Worm (Caenorhabditis elegans) whole organism, L3 larva: Measurements from ENCODE around the gene tif-1A.
A peak's percentile ranks its signal among the peaks of the same experiment; 100 is the strongest.

Experiments used
- R02D3.7 ChIP-seq: fragments of 150-350 bp; optimal IDR thresholded peaks from 2 replicates; lab custom pipeline; 2014; ENCODE audit warnings: missing biosample characterization, missing genetic modification characterization
- ama-1 ChIP-seq: fragments of 150-350 bp; optimal IDR thresholded peaks from 2 replicates; lab custom pipeline; 2018
- ceh-16 ChIP-seq: sonication (generic microtip); optimal IDR thresholded peaks from 2 replicates; lab custom pipeline; 2017; ENCODE audit warnings: missing biosample characterization, missing genetic modification characterization
- ceh-28 ChIP-seq: fragments of 150-350 bp; optimal IDR thresholded peaks from 2 replicates; lab custom pipeline; 2014; ENCODE audit warnings: missing biosample characterization, missing genetic modification reagents, missing genetic modification characterization
- ceh-82 ChIP-seq: fragments of 150-350 bp; optimal IDR thresholded peaks from 2 replicates; lab custom pipeline; 2014; ENCODE audit warnings: missing biosample characterization, missing genetic modification characterization
- ceh-9 ChIP-seq: sonication (generic microtip); optimal IDR thresholded peaks from 2 replicates; lab custom pipeline; 2018; ENCODE audit warnings: missing biosample characterization, missing genetic modification characterization
- daf-12 ChIP-seq: fragments of 150-350 bp; optimal IDR thresholded peaks from 2 replicates; lab custom pipeline; 2014; ENCODE audit warnings: missing biosample characterization, missing genetic modification reagents, missing genetic modification characterization
- egl-27 ChIP-seq: sonication (generic microtip); optimal IDR thresholded peaks from 4 replicates; lab custom pipeline; 2017; ENCODE audit warnings: missing biosample characterization, missing genetic modification reagents, missing genetic modification characterization
- egl-5 ChIP-seq: fragments of 150-350 bp; optimal IDR thresholded peaks from 2 replicates; lab custom pipeline; 2017; ENCODE audit warnings: missing biosample characterization, missing genetic modification reagents, missing genetic modification characterization, inconsistent platforms
- elt-1 ChIP-seq: fragments of 150-350 bp; optimal IDR thresholded peaks from 2 replicates; lab custom pipeline; 2014; ENCODE audit warnings: missing biosample characterization, missing genetic modification characterization
- elt-2 ChIP-seq: sonication (generic microtip); optimal IDR thresholded peaks from 2 replicates; lab custom pipeline; 2016; ENCODE audit warnings: missing genetic modification reagents, mild to moderate bottlenecking, missing genetic modification characterization, missing compliant biosample characterization
- elt-3 ChIP-seq, 3 experiments: fragments of 150-350 bp in 1 of 3; sonication (generic microtip) in 2 of 3; optimal IDR thresholded peaks; 2 replicates in 2 of 3; 4 replicates in 1 of 3; lab custom pipeline; 2014 to 2017; ENCODE audit warnings: missing biosample characterization in 3 of 3, missing genetic modification characterization in 3 of 3
- fkh-10 ChIP-seq: sonication (generic microtip); optimal IDR thresholded peaks from 2 replicates; lab custom pipeline; 2017; ENCODE audit warnings: missing biosample characterization, missing genetic modification reagents, missing genetic modification characterization
- fos-1 ChIP-seq: fragments of 150-350 bp; optimal IDR thresholded peaks from 2 replicates; lab custom pipeline; 2014; ENCODE audit warnings: missing biosample characterization, missing genetic modification characterization
- hmg-11 ChIP-seq: sonication (generic microtip); optimal IDR thresholded peaks from 2 replicates; lab custom pipeline; 2016; ENCODE audit warnings: missing genetic modification characterization, missing compliant biosample characterization
- jun-1 ChIP-seq: fragments of 150-350 bp; optimal IDR thresholded peaks from 2 replicates; lab custom pipeline; 2014; ENCODE audit warnings: missing biosample characterization, missing genetic modification reagents, missing genetic modification characterization
- lin-15B ChIP-seq: fragments of 150-350 bp; optimal IDR thresholded peaks from 2 replicates; lab custom pipeline; 2014; ENCODE audit warnings: missing biosample characterization, missing genetic modification characterization
- lin-39 ChIP-seq: fragments of 150-350 bp; optimal IDR thresholded peaks from 2 replicates; lab custom pipeline; 2018; ENCODE audit warnings: missing biosample characterization, missing genetic modification reagents, missing genetic modification characterization
- lsy-12 ChIP-seq: sonication (generic microtip); optimal IDR thresholded peaks from 2 replicates; lab custom pipeline; 2016; ENCODE audit warnings: mild to moderate bottlenecking, missing genetic modification characterization, missing compliant biosample characterization
- mdl-1 ChIP-seq: fragments of 150-350 bp; optimal IDR thresholded peaks from 2 replicates; lab custom pipeline; 2014; ENCODE audit warnings: missing biosample characterization, missing genetic modification characterization
- nfya-1 ChIP-seq: sonication (generic microtip); optimal IDR thresholded peaks from 2 replicates; lab custom pipeline; 2017; ENCODE audit warnings: missing genetic modification characterization, mild to moderate bottlenecking, missing compliant biosample characterization, antibody characterized with exemption, moderate library complexity; ENCODE audit not compliant: insufficient read depth
- nhr-11 ChIP-seq: fragments of 150-350 bp; optimal IDR thresholded peaks from 2 replicates; lab custom pipeline; 2014; ENCODE audit warnings: missing biosample characterization, missing genetic modification characterization
- nhr-12 ChIP-seq: fragments of 150-350 bp; optimal IDR thresholded peaks from 2 replicates; lab custom pipeline; 2014; ENCODE audit warnings: missing biosample characterization, missing genetic modification characterization
- nhr-23 ChIP-seq: fragments of 150-350 bp; optimal IDR thresholded peaks from 2 replicates; lab custom pipeline; 2014; ENCODE audit warnings: missing biosample characterization, missing genetic modification reagents, missing genetic modification characterization
- nhr-237 ChIP-seq: fragments of 150-350 bp; optimal IDR thresholded peaks from 2 replicates; lab custom pipeline; 2014; ENCODE audit warnings: missing biosample characterization, missing genetic modification characterization
- nhr-25 ChIP-seq: sonication (generic microtip); optimal IDR thresholded peaks from 2 replicates; lab custom pipeline; 2017; ENCODE audit warnings: missing biosample characterization, missing genetic modification characterization
- nhr-43 ChIP-seq: sonication (generic microtip); optimal IDR thresholded peaks from 2 replicates; lab custom pipeline; 2016; ENCODE audit warnings: mild to moderate bottlenecking, missing genetic modification characterization, missing compliant biosample characterization; ENCODE audit not compliant: poor library complexity, severe bottlenecking
- nhr-67 ChIP-seq: fragments of 150-350 bp; optimal IDR thresholded peaks from 2 replicates; lab custom pipeline; 2014; ENCODE audit warnings: missing biosample characterization, missing genetic modification characterization
- nhr-76 ChIP-seq: fragments of 150-350 bp; sonication (generic microtip); optimal IDR thresholded peaks from 5 replicates; lab custom pipeline; 2014; ENCODE audit warnings: missing biosample characterization, missing genetic modification characterization
- nhr-77 ChIP-seq: fragments of 150-350 bp; optimal IDR thresholded peaks from 2 replicates; lab custom pipeline; 2014; ENCODE audit warnings: missing biosample characterization, missing genetic modification characterization
- pha-4 ChIP-seq: fragments of 150-350 bp; optimal IDR thresholded peaks from 2 replicates; lab custom pipeline; 2014; ENCODE audit warnings: missing biosample characterization, missing genetic modification reagents, missing genetic modification characterization
- pqm-1 ChIP-seq: fragments of 150-350 bp; optimal IDR thresholded peaks from 2 replicates; lab custom pipeline; 2017; ENCODE audit warnings: missing biosample characterization, missing genetic modification characterization, inconsistent platforms
- sea-2 ChIP-seq: fragments of 150-350 bp; sonication (generic microtip); optimal IDR thresholded peaks from 4 replicates; lab custom pipeline; 2014; ENCODE audit warnings: missing biosample characterization, missing genetic modification reagents, missing genetic modification characterization
- skn-1 ChIP-seq: fragments of 150-350 bp; optimal IDR thresholded peaks from 2 replicates; lab custom pipeline; 2014; ENCODE audit warnings: missing biosample characterization, missing genetic modification characterization
- snpc-4 ChIP-seq: fragments of 150-350 bp; optimal IDR thresholded peaks from 2 replicates; lab custom pipeline; 2014; ENCODE audit warnings: missing biosample characterization, missing genetic modification characterization
- tbx-2 ChIP-seq: sonication (generic microtip); optimal IDR thresholded peaks from 2 replicates; lab custom pipeline; 2016; ENCODE audit warnings: mild to moderate bottlenecking, missing genetic modification characterization, missing compliant biosample characterization
- unc-62 ChIP-seq: fragments of 150-350 bp; sonication (generic microtip); optimal IDR thresholded peaks from 4 replicates; lab custom pipeline; 2014; ENCODE audit warnings: missing biosample characterization, missing genetic modification reagents, missing genetic modification characterization
- zag-1 ChIP-seq: fragments of 150-350 bp; optimal IDR thresholded peaks from 2 replicates; lab custom pipeline; 2014; ENCODE audit warnings: missing biosample characterization, missing genetic modification characterization
- ztf-11 ChIP-seq: fragments of 150-350 bp; optimal IDR thresholded peaks from 2 replicates; lab custom pipeline; 2014; ENCODE audit warnings: missing biosample characterization, missing genetic modification characterization

Gene tif-1A

DNA sequence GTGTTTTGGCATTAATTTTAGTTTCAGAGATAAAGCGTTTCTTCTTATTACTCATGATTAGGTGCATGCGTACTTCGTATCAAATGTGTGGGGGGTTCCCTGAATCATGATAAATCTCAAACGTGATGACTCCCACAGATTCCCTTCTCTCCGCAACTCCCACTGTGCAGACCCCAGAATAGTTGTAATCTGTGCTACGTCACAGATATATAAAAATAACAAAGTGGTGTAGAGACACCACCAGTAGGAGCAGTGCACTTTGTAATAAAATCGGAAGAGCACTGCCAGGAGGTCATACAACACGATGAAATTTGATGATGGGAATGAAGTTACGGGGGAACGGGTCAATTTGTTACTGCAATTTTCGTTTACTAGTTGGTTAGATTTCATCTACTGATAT, 12.6 kb downstream of the tif-1A start:
- TF ChIP-seq jun-1 (tag; lab: Kevin White, UChicago) = no peak
- TF ChIP-seq nfya-1 (tag; lab: Kevin White, UChicago) = peak; percentile 33

DNA sequence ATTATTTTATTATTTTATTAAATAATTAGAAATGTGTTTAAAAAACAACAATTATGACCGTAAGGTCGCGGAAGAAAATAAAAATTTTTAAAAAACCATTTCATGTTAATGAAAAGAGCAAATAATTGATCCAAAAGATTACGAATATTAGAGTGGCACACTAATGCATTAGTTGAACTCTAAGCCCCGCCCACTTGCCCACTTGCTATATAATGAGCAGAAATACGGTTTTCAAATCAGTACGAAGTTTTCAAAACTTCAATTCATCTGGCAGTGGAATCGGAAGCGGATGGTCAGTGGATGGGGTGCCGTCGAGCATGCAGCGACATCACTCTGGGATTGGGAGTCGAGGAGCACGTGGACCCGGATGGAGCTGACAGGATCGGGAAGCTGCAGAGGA, 16.2 kb downstream of the tif-1A start, which contains the start of gene C36E8.6:
Gene C36E8.6, plus strand, starts transcription at position 301 of the 400 bp plus-strand sequence.
- TF ChIP-seq nhr-67 (tag; lab: Kevin White, UChicago) = no peak
- no peak for TF ChIP-seq lin-39
- no peak for TF ChIP-seq hmg-11
- no peak for TF ChIP-seq pha-4 (tag; lab: Kevin White, UChicago)
- no peak for TF ChIP-seq ztf-11
- TF ChIP-seq nhr-23 (tag; lab: Kevin White, UChicago) = no peak
- TF ChIP-seq nhr-77 (tag; lab: Kevin White, UChicago) = no peak
- no peak for TF ChIP-seq ceh-82
- TF ChIP-seq egl-27 (tag; lab: Kevin White, UChicago) = no peak
- no peak for TF ChIP-seq skn-1 (tag; lab: Kevin White, UChicago)
- no peak for TF ChIP-seq nhr-237 (tag; lab: Kevin White, UChicago)

DNA sequence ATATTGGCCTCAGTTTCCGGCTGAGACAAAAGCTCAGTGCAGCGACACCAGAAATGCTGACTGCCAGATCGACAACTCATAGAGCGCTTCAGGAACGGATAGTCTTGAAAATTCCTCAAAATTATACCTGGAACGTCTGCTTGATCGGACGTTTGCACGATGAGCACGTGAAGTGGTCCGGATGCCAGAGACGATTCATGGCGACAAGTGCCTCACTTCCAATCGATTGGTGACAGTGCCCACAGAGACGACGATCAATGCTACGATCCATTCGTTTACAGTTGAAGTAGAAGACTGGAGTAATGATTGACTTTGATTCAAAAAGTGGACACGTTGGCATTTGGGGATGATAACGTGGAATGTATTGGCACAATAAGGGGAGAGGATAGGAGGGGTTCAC, 17.5 kb downstream of the tif-1A start, which contains the start of gene Y1A5A.1:
Gene Y1A5A.1, minus strand, starts transcription at position 294 of the 400 bp plus-strand sequence.
- TF ChIP-seq egl-27 (tag; lab: Kevin White, UChicago) (no peak), egl-5 (tag; lab: Kevin White, UChicago) (no peak), lsy-12 (tag; lab: Kevin White, UChicago) (no peak)
- TF ChIP-seq, all 47 proteins: peak for 0

DNA sequence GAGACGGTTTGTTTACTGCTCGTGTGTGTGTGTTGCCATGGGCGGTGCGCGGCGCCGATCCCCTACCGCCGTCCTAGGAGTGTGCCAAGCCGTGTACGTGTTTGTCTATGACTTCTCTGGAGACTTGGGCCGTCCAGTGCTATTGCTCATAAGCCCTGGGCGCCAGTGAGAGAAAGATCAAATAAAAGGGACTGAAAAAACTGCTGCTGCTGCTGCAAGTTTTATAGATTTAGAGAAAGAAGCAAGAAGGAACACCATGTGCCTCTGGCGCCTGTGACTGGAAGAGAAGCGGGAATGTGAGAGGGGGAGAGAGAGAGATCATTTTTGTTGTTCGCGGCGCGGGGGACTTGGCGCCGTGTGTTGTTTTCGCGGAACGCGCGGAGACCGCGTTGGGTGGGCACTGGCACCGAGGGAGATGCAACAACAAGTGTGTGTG, 19.8 kb downstream of the tif-1A start:
- TF ChIP-seq snpc-4 (peak; percentile 14), nhr-237 (tag; lab: Kevin White, UChicago) (no peak), egl-27 (tag; lab: Kevin White, UChicago) (no peak), lsy-12 (tag; lab: Kevin White, UChicago) (peak; percentile 10), pha-4 (tag; lab: Kevin White, UChicago) (peak; percentile 88), lin-39 (peak; percentile 1), nfya-1 (tag; lab: Kevin White, UChicago) (peak; percentile 24), hmg-11 (peak; percentile 36), egl-5 (tag; lab: Kevin White, UChicago) (peak; percentile 60)

DNA sequence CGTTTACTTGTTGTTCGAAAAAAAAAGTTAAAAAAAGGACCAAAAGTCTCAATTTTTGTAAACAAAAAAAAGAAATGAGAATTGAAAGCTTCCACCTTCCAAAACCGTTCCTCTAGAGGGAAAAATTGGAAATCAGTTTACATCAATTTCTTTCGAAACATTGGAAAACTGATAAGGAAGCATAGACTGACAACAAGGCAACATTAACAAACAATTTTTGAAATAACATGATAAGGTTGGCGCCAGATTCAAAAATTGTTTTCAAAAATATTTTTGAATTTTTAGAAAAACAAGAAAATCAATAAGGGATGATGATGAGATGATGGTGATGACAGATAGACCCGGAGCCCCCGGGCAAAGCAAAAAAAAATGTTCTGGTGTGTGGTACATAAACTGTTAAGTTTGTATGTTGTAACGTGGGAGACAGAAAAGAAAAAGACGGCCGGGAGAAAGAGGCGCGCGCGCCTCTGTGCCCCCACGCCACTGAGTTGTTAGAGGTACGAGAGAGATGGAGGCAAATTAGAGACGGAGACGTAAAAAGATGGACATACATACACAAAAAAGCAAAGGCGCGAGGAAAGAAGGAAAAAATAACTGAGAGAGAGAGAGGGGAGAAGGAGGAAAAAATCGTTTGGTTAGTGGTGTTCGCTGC, 23.8 kb downstream of the tif-1A start:
- TF ChIP-seq elt-2 (tag; lab: Kevin White, UChicago) (peak; percentile 74), nhr-25 (tag; lab: Kevin White, UChicago) (peak; percentile 14), R02D3.7 (no peak), daf-12 (no peak), snpc-4 (peak; percentile 72), nhr-76 (tag; lab: Kevin White, UChicago) (no peak), nhr-12 (tag; lab: Kevin White, UChicago) (no peak), egl-5 (tag; lab: Kevin White, UChicago) (peak; percentile 85), tbx-2 (tag; lab: Kevin White, UChicago) (no peak), elt-1 (tag; lab: Kevin White, UChicago) (no peak), zag-1 (tag; lab: Kevin White, UChicago) (no peak), nhr-11 (no peak), pha-4 (tag; lab: Kevin White, UChicago) (peak; percentile 79), mdl-1 (peak; percentile 48), ceh-82 (no peak), lin-39 (peak; percentile 60), nhr-237 (tag; lab: Kevin White, UChicago) (no peak), skn-1 (tag; lab: Kevin White, UChicago) (peak; percentile 16), ztf-11 (no peak), ceh-9 (tag; lab: Kevin White, UChicago) (no peak), nfya-1 (tag; lab: Kevin White, UChicago) (peak; percentile 81), ceh-28 (tag; lab: Kevin White, UChicago) (peak; percentile 17), ama-1 (lab: Kevin White, UChicago) (no peak), egl-27 (tag; lab: Kevin White, UChicago) (no peak), pqm-1 (peak; percentile 26), lin-15B (peak; percentile 27), nhr-67 (tag; lab: Kevin White, UChicago) (no peak), fkh-10 (GFP tag; lab: Kevin White, UChicago) (no peak), nhr-77 (tag; lab: Kevin White, UChicago) (no peak), nhr-43 (tag; lab: Kevin White, UChicago) (no peak), ceh-16 (tag; lab: Kevin White, UChicago) (no peak), sea-2 (GFP tag; lab: Kevin White, UChicago) (no peak), elt-3 (tag; optimal IDR thresholded peaks at IDR 0.05; lab: Kevin White, UChicago) (no peak), unc-62 (GFP tag; lab: Kevin White, UChicago) (peak; percentile 41), fos-1 (no peak), hmg-11 (peak; percentile 93), lsy-12 (tag; lab: Kevin White, UChicago) (peak; percentile 38), nhr-23 (tag; lab: Kevin White, UChicago) (peak; percentile 29)
